Worm (Caenorhabditis elegans) whole organism, late embryonic: ENCODE measurements around the gene col-33.

ENCODE experiments used
- K09A11.1 ChIP-seq: sonication (generic microtip); optimal IDR thresholded peaks from 2 replicates; lab custom pipeline; 2017; ENCODE audit warnings: antibody characterized with exemption, mild to moderate bottlenecking, missing genetic modification characterization, missing compliant biosample characterization; ENCODE audit not compliant: insufficient read depth
- ama-1 ChIP-seq: fragments of 150-350 bp; optimal IDR thresholded peaks from 2 replicates; lab custom pipeline; 2014
- ceh-24 ChIP-seq: sonication (generic microtip); optimal IDR thresholded peaks from 2 replicates; lab custom pipeline; 2016; ENCODE audit warnings: mild to moderate bottlenecking, missing genetic modification characterization, missing compliant biosample characterization
- ceh-45 ChIP-seq: fragments of 200-800 bp; sonication (Bioruptor generic); IDR thresholded peaks from 2 replicates; pipeline ENCODE4 v1.3.6; 2022; ENCODE audit warnings: missing genetic modification reagents, missing genetic modification characterization, missing compliant biosample characterization
- ceh-9 ChIP-seq: sonication (generic microtip); optimal IDR thresholded peaks from 2 replicates; lab custom pipeline; 2016; ENCODE audit warnings: mild to moderate bottlenecking, missing genetic modification characterization, inconsistent platforms, missing compliant biosample characterization
- dve-1 ChIP-seq: sonication (generic microtip); optimal IDR thresholded peaks from 2 replicates; lab custom pipeline; 2017; ENCODE audit warnings: antibody characterized with exemption, mild to moderate bottlenecking, missing genetic modification characterization, missing compliant biosample characterization
- ets-4 ChIP-seq: sonication (generic microtip); optimal IDR thresholded peaks from 2 replicates; lab custom pipeline; 2016; ENCODE audit warnings: missing genetic modification characterization, missing compliant biosample characterization
- fkh-10 ChIP-seq: fragments of 150-350 bp; optimal IDR thresholded peaks from 2 replicates; lab custom pipeline; 2014; ENCODE audit warnings: missing biosample characterization, missing genetic modification reagents, missing genetic modification characterization
- mec-3 ChIP-seq: sonication (generic microtip); optimal IDR thresholded peaks from 2 replicates; lab custom pipeline; 2016; ENCODE audit warnings: borderline replicate concordance, missing genetic modification characterization, missing compliant biosample characterization
- nhr-11 ChIP-seq: fragments of 150-350 bp; optimal IDR thresholded peaks from 2 replicates; lab custom pipeline; 2014; ENCODE audit warnings: missing biosample characterization, missing genetic modification characterization
- pag-3 ChIP-seq: sonication (generic microtip); optimal IDR thresholded peaks from 2 replicates; lab custom pipeline; 2016; ENCODE audit warnings: missing compliant biosample characterization, missing genetic modification characterization, borderline replicate concordance
- tbx-2 ChIP-seq: sonication (generic microtip); optimal IDR thresholded peaks from 2 replicates; lab custom pipeline; 2016; ENCODE audit warnings: missing genetic modification characterization, missing compliant biosample characterization
- unc-86 ChIP-seq: sonication (generic microtip); optimal IDR thresholded peaks from 2 replicates; lab custom pipeline; 2016; ENCODE audit warnings: missing genetic modification characterization, missing compliant biosample characterization

DNA sequence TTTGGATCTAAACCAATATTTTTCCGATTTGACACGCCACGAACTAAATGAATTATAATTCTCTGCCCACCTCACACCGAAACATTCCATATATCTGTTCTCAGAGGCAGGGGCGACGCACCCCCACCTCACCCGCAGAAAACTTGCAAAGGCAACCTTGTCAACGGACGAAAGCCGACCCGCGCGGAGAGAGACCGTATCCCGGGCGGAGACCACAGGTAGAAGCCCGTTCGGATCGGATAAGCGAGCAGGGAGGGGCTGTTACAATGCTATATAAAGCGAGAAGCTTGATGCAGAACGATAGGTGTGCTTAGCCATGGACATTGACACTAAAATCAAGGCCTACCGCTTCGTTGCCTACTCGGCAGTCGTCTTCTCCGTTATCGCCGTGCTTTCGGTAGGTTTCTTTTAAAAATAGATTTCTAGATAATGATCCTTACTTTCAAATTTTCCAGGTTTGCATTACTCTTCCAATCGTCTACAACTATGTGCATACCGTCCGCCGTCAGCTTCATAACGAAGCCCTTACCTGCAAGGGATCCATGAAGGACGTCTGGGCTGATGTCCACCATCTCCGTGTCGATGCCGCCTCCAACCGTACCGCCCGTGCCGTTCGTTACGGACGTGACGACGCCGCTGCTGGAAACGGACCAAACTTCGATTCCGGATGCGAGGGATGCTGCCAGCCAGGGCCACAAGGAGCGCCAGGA is 27.6 kb upstream of the col-33 start, which contains the start of the genes zipt-2.2 and dpy-13:
- TF ChIP-seq K09A11.1 (tag; lab: Kevin White, UChicago) (no peak), nhr-11 (tag; lab: Kevin White, UChicago) (no peak), ceh-24 (no peak), unc-86 (tag; lab: Kevin White, UChicago) (no peak), tbx-2 (no peak), ets-4 (tag; lab: Kevin White, UChicago) (no peak), fkh-10 (GFP tag; lab: Kevin White, UChicago) (no peak), pag-3 (no peak), ceh-9 (tag; lab: Kevin White, UChicago) (no peak), dve-1 (tag; lab: Kevin White, UChicago) (no peak), ama-1 (no peak), ceh-45 (GFP tag; lab: Robert Waterston, UW) (no peak), mec-3 (tag; lab: Kevin White, UChicago) (no peak)
